Fruit fly (Drosophila melanogaster) ovary, adult (tissue): ENCODE data around the gene CG3281.
"Not testable (repeated sequence)": the region's sequence is repeated elsewhere in the genome, so short reads cannot be mapped to it uniquely, and the experiment has no call there.

ENCODE experiments used
- CG17801 ChIP-seq: fragments of 200-800 bp; optimal IDR thresholded peaks from 2 replicates; lab custom pipeline; 2019; ENCODE audit warnings: missing biosample characterization, mild to moderate bottlenecking, missing genetic modification characterization, moderate library complexity; ENCODE audit not compliant: partially characterized antibody

CG3281 gene

dm6 chr3R:11979879-11980571, 17.4 kb upstream of the CG3281 start, which contains the start of gene CG18547:
TSS of gene CG18547 (minus strand) at chr3R:11980390.
- TF ChIP-seq CG17801, result peak; percentile 11

DNA sequence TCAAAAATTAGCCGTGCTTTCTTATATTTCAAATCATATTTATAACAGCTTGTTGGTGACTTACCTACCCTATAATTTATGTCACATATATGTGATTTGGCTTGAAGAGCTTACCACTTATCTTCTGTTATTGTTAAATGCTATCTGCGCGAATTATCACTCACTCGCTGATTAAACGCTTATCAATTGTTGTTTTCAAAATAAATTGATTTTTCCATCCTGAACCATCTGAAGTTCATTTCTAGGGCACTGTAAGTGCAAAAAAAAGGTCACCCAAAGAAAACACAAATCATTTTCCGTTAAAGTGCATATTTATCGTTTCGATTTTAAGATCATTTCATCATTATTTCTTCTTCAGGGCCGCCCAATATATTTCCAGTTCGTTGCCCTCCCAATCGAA, 15.7 kb upstream of the CG3281 start:
- no peak for TF ChIP-seq CG17801

DNA sequence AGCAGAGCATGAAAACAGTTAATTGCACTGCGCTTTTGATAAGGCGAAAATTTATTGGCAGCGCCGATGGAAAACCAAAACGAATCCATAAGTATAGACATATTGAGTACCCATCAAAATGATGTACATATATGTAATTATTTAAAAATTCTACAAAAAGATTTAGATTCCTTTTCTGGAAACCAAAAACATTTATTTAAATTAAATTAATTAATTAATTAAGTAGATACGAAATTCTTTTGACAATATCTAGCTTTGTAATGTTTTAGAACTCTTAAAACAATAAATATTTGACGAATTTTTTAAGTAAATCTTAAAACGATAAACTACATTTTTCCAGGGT, 14.7 kb upstream of the CG3281 start:
- no peak for TF ChIP-seq CG17801

- TF ChIP-seq CG17801, result no peak
Observed at dm6 chr3R:11976556-11977335, 14.1 kb upstream of the CG3281 start, which contains the start of gene CG10005. TSS of gene CG10005 (minus strand) at chr3R:11977197.

DNA sequence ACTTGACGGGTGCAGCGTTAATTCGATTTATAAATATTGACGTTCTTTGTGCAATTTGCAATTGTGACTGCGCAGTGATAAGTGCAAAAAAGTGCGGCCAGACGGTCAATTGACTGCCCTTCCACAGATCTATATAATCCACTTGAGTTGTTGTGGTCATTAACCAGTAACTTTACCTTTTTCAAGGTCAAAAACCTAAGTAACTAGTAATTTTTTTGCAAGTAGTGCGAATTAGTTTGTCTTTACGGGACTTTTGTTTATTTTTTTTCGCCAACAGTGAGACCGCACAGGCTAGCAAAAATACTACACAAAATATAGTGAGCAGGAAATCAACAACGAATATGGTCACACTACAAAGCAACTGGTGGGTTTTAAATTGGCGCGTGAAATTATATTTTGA, 12.0 kb upstream of the CG3281 start, which contains the start of gene Tango9:
Tango9 (minus strand) TSS at position 280 of the 400 bp plus-strand sequence.
- TF ChIP-seq CG17801, result peak; percentile 39

dm6 chr3R:11973826-11974225, 11.2 kb upstream of the CG3281 start:
- TF ChIP-seq CG17801, result no peak

- TF ChIP-seq CG17801, result no peak
Observed at dm6 chr3R:11971394-11971793, 8.8 kb upstream of the CG3281 start, which contains the start of gene GC2. TSS of gene GC2 (plus strand) at chr3R:11971694.

- TF ChIP-seq CG17801, result no peak
Observed at dm6 chr3R:11969217-11969616, 6.6 kb upstream of the CG3281 start.

DNA sequence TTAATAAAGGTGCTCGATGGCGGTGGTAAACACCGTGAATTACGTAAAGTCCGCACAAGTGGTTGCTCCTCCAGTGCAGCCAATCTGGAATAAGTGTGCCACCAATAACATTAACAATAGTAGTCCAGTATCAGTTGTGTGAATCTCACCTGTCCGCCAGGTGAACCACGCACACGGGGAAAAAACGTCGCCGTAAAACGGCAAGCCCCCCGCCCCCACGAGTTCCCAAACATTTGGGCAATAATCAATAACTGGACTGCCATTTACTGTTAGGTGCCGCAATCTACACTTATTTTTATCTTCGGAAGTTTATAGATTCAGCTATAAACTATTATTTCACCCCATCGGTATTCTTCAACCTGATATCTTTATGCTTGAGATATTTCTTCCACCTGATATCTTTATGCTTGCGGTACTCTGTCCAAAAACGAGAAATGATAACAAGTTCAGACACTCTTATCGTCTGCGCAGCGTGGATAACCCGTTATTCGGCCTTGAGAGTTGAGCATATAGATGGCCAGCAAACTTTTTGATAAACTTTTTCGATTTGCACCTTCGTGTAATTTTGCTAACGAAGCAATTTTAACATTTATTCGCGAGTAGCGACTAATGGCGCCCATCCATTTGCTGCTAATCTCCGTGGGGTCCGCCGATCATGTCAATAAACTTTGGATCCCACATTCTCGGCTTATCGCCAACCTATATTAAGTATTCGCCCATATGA, 5.6 kb upstream of the CG3281 start:
- TF ChIP-seq CG17801, result no peak

DNA sequence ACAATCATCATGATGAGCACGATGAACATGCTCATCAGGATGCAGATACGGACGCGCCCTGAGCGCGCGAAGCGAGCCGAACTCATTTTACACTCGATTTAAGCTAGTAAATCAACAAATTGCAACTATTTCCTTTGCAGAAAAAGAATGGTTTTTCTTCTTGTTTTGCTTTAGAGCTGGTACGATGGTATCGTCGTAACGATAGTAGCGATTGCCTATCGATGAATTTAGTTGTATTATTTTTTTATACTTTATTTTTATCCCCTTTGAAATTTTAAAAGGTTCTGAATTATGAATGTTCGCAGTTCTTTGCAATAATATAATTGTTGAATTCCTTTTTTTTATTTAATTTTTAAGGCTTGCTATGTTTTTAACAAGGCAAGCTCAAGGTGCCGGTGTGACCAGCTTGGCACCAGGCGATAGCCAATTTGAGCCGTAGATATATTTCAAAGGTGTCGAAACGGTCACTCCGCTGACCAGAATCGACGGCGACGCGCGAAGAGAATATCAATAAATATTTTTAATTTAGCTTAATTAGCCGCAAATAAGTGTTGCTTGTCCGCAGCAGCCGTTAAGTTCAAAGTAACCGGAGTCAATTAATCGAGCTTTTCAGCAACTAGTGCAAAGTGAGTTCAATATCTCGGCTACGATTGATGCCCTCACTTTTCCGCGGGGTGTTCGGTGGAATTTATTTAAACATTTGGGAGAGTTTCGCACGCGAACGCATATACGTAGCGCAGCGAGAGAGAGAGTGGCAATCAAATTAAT, 4.8 kb upstream of the CG3281 start, which contains the start of the genes CG12213 and GC1:
CG12213 (minus strand) TSS at position 430 of the 768 bp plus-strand sequence.
GC1 (plus strand) TSS at position 447 of the 768 bp plus-strand sequence.
- peak; percentile 80 for TF ChIP-seq CG17801

- TF ChIP-seq CG17801, result no peak
Observed at dm6 chr3R:11964000-11964399, 1.4 kb upstream of the CG3281 start.

dm6 chr3R:11958235-11958634, 4.4 kb downstream of the CG3281 start, which contains the start of gene Hsp70Ab:
TSS of gene Hsp70Ab (plus strand) at chr3R:11958535.
- TF ChIP-seq CG17801, result not testable (repeated sequence)

dm6 chr3R:11957388-11957787, 5.2 kb downstream of the CG3281 start:
- no peak for TF ChIP-seq CG17801

dm6 chr3R:11956444-11956843, 6.2 kb downstream of the CG3281 start, which contains the start of gene Hsp70Aa:
TSS of gene Hsp70Aa (minus strand) at chr3R:11956544.
- TF ChIP-seq CG17801, result not testable (repeated sequence)

- no peak for TF ChIP-seq CG17801
Observed at dm6 chr3R:11949387-11950029, 13.1 kb downstream of the CG3281 start, which contains the start of gene CG31211. TSS of gene CG31211 (plus strand) at chr3R:11949680.
